Worm (Caenorhabditis elegans): Measurements from ENCODE around the gene dpf-7.

- no peak for TF ChIP-seq nhr-6 (tag; optimal IDR thresholded peaks at IDR 0.05)
- no peak for TF ChIP-seq blmp-1 (tag; optimal IDR thresholded peaks at IDR 0.05; ENCODE audit: insufficient read depth)
- TF ChIP-seq ama-1 (optimal IDR thresholded peaks at IDR 0.05) = no peak
- TF ChIP-seq ZK546.5 (tag; optimal IDR thresholded peaks at IDR 0.05) = no peak
- TF ChIP-seq fos-1 (tag; optimal IDR thresholded peaks at IDR 0.05) = no peak
- TF ChIP-seq nhr-237 (tag; optimal IDR thresholded peaks at IDR 0.05) = no peak
- no peak for TF ChIP-seq R02D3.7 (tag; optimal IDR thresholded peaks at IDR 0.05)
- TF ChIP-seq lin-11 (tag; optimal IDR thresholded peaks at IDR 0.05) = no peak
- TF ChIP-seq lsy-2 (tag; optimal IDR thresholded peaks at IDR 0.05) = no peak
- TF ChIP-seq mbf-1 (tag; optimal IDR thresholded peaks at IDR 0.05) = no peak
- TF ChIP-seq sma-3 (GFP tag; optimal IDR thresholded peaks at IDR 0.05) = no peak
- TF ChIP-seq unc-39 (tag; optimal IDR thresholded peaks at IDR 0.05) = no peak
Measured at ce11 chrIV:4755929-4756655, 46.3 kb downstream of the dpf-7 start, which contains the start of the genes fbxb-77 and Y17G9B.11.
